Fruit fly (Drosophila melanogaster): ENCODE results near the gene CG14610.

Gene CG14610

DNA sequence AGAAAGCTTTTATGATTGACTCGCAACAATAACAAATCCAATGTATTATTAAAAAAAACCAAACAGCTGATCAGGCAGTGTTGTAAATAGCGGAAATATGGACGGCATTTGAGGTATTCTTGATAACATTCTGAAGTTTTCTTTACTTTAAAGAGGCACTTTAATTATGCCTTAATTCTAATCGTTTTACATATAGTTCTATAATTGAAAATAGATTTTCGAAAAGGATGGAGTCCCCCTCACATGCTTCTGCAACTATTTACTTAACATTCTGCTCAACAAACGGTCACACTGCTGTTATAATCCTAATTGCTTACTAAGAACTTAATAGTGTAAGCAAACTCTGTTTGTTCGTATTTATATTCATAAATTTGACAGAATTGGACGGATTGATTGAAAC lies 16.1 kb downstream of the CG14610 start, which contains the start of gene CG10068 (continued):
- TF ChIP-seq CG10654 (GFP tag; optimal IDR thresholded peaks at IDR 0.05) (peak; percentile 83), CG4617 (GFP tag; optimal IDR thresholded peaks at IDR 0.05; ENCODE audit: borderline replicate concordance) (peak; percentile 78), bsh (GFP tag; optimal IDR thresholded peaks at IDR 0.05) (peak; percentile 30 to 91), CG4707 (GFP tag; optimal IDR thresholded peaks at IDR 0.05) (peak; percentile 28), CG12236 (GFP tag; optimal IDR thresholded peaks at IDR 0.05) (peak; percentile 75), Rfx (GFP tag; IDR thresholded peaks at IDR 0.05) (peak; percentile 92), lilli (GFP tag; optimal IDR thresholded peaks at IDR 0.05) (peak; percentile 93), pfk (GFP tag; optimal IDR thresholded peaks at IDR 0.05) (no peak), vvl (GFP tag; IDR thresholded peaks at IDR 0.05) (peak; percentile 98), Hand (GFP tag; optimal IDR thresholded peaks at IDR 0.05) (peak; percentile 54), Hmr (GFP tag; optimal IDR thresholded peaks at IDR 0.05) (peak; percentile 87), pita (GFP tag; optimal IDR thresholded peaks at IDR 0.05) (no peak), CG9727 (GFP tag; optimal IDR thresholded peaks at IDR 0.05) (peak; percentile 92), crc (GFP tag; optimal IDR thresholded peaks at IDR 0.05) (peak; percentile 76), Stat92E (GFP tag; optimal IDR thresholded peaks at IDR 0.05) (peak in 1 of 3 experiments; percentile 56), Hr3 (GFP tag; optimal IDR thresholded peaks at IDR 0.05) (peak; percentile 77), Vsx1 (GFP tag; optimal IDR thresholded peaks at IDR 0.05) (peak; percentile 72), ssp (GFP tag; IDR thresholded peaks at IDR 0.05) (peak; percentile 70), ranshi (GFP tag; IDR thresholded peaks at IDR 0.05) (peak; percentile 91), cad (GFP tag; optimal IDR thresholded peaks at IDR 0.05) (no peak), sob (GFP tag; IDR thresholded peaks at IDR 0.05) (peak; percentile 88), CG4424 (GFP tag; optimal IDR thresholded peaks at IDR 0.05) (peak; percentile 88), CG2120 (GFP tag; optimal IDR thresholded peaks at IDR 0.05) (peak; percentile 88), Drgx (GFP tag; IDR thresholded peaks at IDR 0.05) (peak; percentile 62), CG10462 (GFP tag; optimal IDR thresholded peaks at IDR 0.05) (peak; percentile 82), Hr51 (GFP tag; optimal IDR thresholded peaks at IDR 0.05) (peak; percentile 86 to 87), Chrac-16 (GFP tag; optimal IDR thresholded peaks at IDR 0.05) (peak; percentile 89), CG6813 (GFP tag; optimal IDR thresholded peaks at IDR 0.05) (peak; percentile 74), CG17328 (GFP tag; IDR thresholded peaks at IDR 0.05) (peak; percentile 96), en (GFP tag; optimal IDR thresholded peaks at IDR 0.05) (peak; percentile 79), tap (tag; optimal IDR thresholded peaks at IDR 0.05) (peak; percentile 77), Abd-B (GFP tag; optimal IDR thresholded peaks at IDR 0.05) (peak; percentile 86), ap (GFP tag; IDR thresholded peaks at IDR 0.05) (peak; percentile 85), ewg (GFP tag; optimal IDR thresholded peaks at IDR 0.05) (peak; percentile 78), CG17385 (GFP tag; optimal IDR thresholded peaks at IDR 0.05) (peak; percentile 84), HLH4C (GFP tag; IDR thresholded peaks at IDR 0.05; ENCODE audit: partially characterized antibody) (no peak), CG10366 (GFP tag; IDR thresholded peaks at IDR 0.05) (peak; percentile 88), luna (GFP tag; optimal IDR thresholded peaks at IDR 0.05) (peak; percentile 52), Antp (GFP tag; optimal IDR thresholded peaks at IDR 0.05) (peak; percentile 82), CG3838 (GFP tag; optimal IDR thresholded peaks at IDR 0.05) (peak; percentile 71), CG2202 (tag; optimal IDR thresholded peaks at IDR 0.05) (peak; percentile 87), CG17186 (GFP tag; optimal IDR thresholded peaks at IDR 0.05) (peak; percentile 72), CG16779 (GFP tag; IDR thresholded peaks at IDR 0.05) (peak; percentile 80; the same call in 1 of the 2 replicates), dysf (GFP tag; IDR thresholded peaks at IDR 0.05) (peak; percentile 92), Atf6 (GFP tag; IDR thresholded peaks at IDR 0.05) (peak; percentile 89), Sry-β (GFP tag; optimal IDR thresholded peaks at IDR 0.05) (no peak), gsb (GFP tag; IDR thresholded peaks at IDR 0.05) (peak; percentile 76), hkb (optimal IDR thresholded peaks at IDR 0.05) (no peak), hkb (GFP tag; IDR thresholded peaks at IDR 0.05) (peak; percentile 95), fd102C (GFP tag; optimal IDR thresholded peaks at IDR 0.05) (peak; percentile 88), kah (GFP tag; optimal IDR thresholded peaks at IDR 0.05) (peak; percentile 74)
